Worm (Caenorhabditis elegans) whole organism, L4 larva: Measurements from ENCODE around the gene orc-4.

Experiments
- ceh-44 ChIP-seq: fragments of 200-800 bp; sonication (Bioruptor generic); IDR thresholded peaks from 2 replicates; pipeline ENCODE4 v1.3.6; 2022; ENCODE audit warnings: missing genetic modification reagents, missing genetic modification characterization, missing compliant biosample characterization
- lin-39 ChIP-seq: fragments of 150-350 bp; optimal IDR thresholded peaks from 2 replicates; lab custom pipeline; 2014; ENCODE audit warnings: missing biosample characterization, missing genetic modification reagents, missing genetic modification characterization

ce11 chrIII:10642781-10643180, 3.2 kb upstream of the orc-4 start, which contains the start of the genes dhs-11 and orc-1:
- TF ChIP-seq lin-39: no peak
- TF ChIP-seq ceh-44 (GFP tag; lab: Robert Waterston, UW): no peak
